Fruit fly (Drosophila melanogaster) whole organism, pupa: Measurements from ENCODE around the gene CG9372.

Experiments
- CG10348 ChIP-seq: fragments of 200-800 bp; sonication (Bioruptor generic); IDR thresholded peaks from 2 replicates; pipeline ENCODE4 v1.3.6; 2022; ENCODE audit warnings: missing biosample characterization, missing genetic modification characterization
- CG12605 ChIP-seq: fragments of 200-800 bp; sonication (Bioruptor generic); IDR thresholded peaks from 2 replicates; pipeline ENCODE4 v1.3.6; 2022; ENCODE audit warnings: missing biosample characterization, missing genetic modification characterization
- CG13204 ChIP-seq: fragments of 200-800 bp; sonication (Bioruptor generic); optimal IDR thresholded peaks from 2 replicates; lab custom pipeline; 2018; ENCODE audit warnings: missing biosample characterization, mild to moderate bottlenecking, missing genetic modification characterization, moderate library complexity
- CG14655 ChIP-seq: fragments of 200-800 bp; sonication (Bioruptor generic); optimal IDR thresholded peaks from 3 replicates; lab custom pipeline; 2017; ENCODE audit warnings: mild to moderate bottlenecking, missing biosample characterization, missing genetic modification reagents, missing genetic modification characterization
- CG15710 ChIP-seq: fragments of 200-800 bp; sonication (Bioruptor generic); optimal IDR thresholded peaks from 2 replicates; lab custom pipeline; 2018; ENCODE audit warnings: missing biosample characterization, mild to moderate bottlenecking, missing genetic modification characterization, moderate library complexity
- CG17806 ChIP-seq: fragments of 200-800 bp; sonication (Bioruptor generic); optimal IDR thresholded peaks from 2 replicates; lab custom pipeline; 2018; ENCODE audit warnings: missing biosample characterization, mild to moderate bottlenecking, missing genetic modification characterization, moderate library complexity
- CG32121 ChIP-seq: fragments of 200-800 bp; sonication (Bioruptor generic); IDR thresholded peaks from 2 replicates; pipeline ENCODE4 v1.3.6; 2022; ENCODE audit warnings: missing biosample characterization, missing genetic modification characterization
- CG34367 ChIP-seq: fragments of 200-800 bp; sonication (Bioruptor generic); optimal IDR thresholded peaks from 2 replicates; lab custom pipeline; 2018; ENCODE audit warnings: missing biosample characterization, mild to moderate bottlenecking, missing genetic modification characterization
- CG4496 ChIP-seq: fragments of 200-800 bp; sonication (Bioruptor generic); IDR thresholded peaks from 3 replicates; pipeline ENCODE4 v1.3.6; 2022; ENCODE audit warnings: missing biosample characterization, missing genetic modification characterization
- CG8159 ChIP-seq: fragments of 200-800 bp; sonication (Bioruptor generic); optimal IDR thresholded peaks from 3 replicates; lab custom pipeline; 2018; ENCODE audit warnings: missing biosample characterization, mild to moderate bottlenecking, missing genetic modification characterization, moderate library complexity
- CG8301 ChIP-seq: fragments of 200-800 bp; sonication (Bioruptor generic); optimal IDR thresholded peaks from 2 replicates; lab custom pipeline; 2018; ENCODE audit warnings: missing biosample characterization, mild to moderate bottlenecking, missing genetic modification characterization
- CG9948 ChIP-seq: fragments of 200-800 bp; sonication (Bioruptor generic); optimal IDR thresholded peaks from 2 replicates; lab custom pipeline; 2018; ENCODE audit warnings: missing biosample characterization, mild to moderate bottlenecking, missing genetic modification characterization, moderate library complexity
- D1 ChIP-seq: fragments of 200-800 bp; sonication (Bioruptor generic); optimal IDR thresholded peaks from 2 replicates; lab custom pipeline; 2018; ENCODE audit warnings: missing biosample characterization, mild to moderate bottlenecking, missing genetic modification characterization, moderate library complexity
- EcR ChIP-seq: fragments of 200-800 bp; sonication (Bioruptor generic); optimal IDR thresholded peaks from 3 replicates; lab custom pipeline; 2019; ENCODE audit warnings: missing biosample characterization, missing genetic modification characterization, mild to moderate bottlenecking, moderate library complexity, missing genetic modification reagents
- Ets98B ChIP-seq: fragments of 200-800 bp; sonication (Bioruptor generic); IDR thresholded peaks from 2 replicates; pipeline ENCODE4 v1.3.6; 2022; ENCODE audit warnings: missing biosample characterization, missing genetic modification characterization
- Pif1A ChIP-seq: fragments of 200-800 bp; sonication (Bioruptor generic); optimal IDR thresholded peaks from 3 replicates; lab custom pipeline; 2016; ENCODE audit warnings: missing biosample characterization, missing genetic modification characterization
- Pif1B ChIP-seq: fragments of 200-800 bp; sonication (Bioruptor generic); optimal IDR thresholded peaks from 3 replicates; lab custom pipeline; 2016; ENCODE audit warnings: missing biosample characterization, missing genetic modification characterization
- Snoo ChIP-seq: fragments of 200-800 bp; sonication (Bioruptor generic); optimal IDR thresholded peaks from 3 replicates; lab custom pipeline; 2017; ENCODE audit warnings: missing biosample characterization, mild to moderate bottlenecking, missing genetic modification characterization, inconsistent platforms
- fd96Ca ChIP-seq: fragments of 200-800 bp; sonication (Bioruptor generic); IDR thresholded peaks from 3 replicates; pipeline ENCODE4 v1.3.6; 2022; ENCODE audit warnings: missing biosample characterization, missing genetic modification characterization
- gl ChIP-seq: fragments of 200-800 bp; sonication (Bioruptor generic); optimal IDR thresholded peaks from 2 replicates; lab custom pipeline; 2018; ENCODE audit warnings: missing biosample characterization, mild to moderate bottlenecking, missing genetic modification characterization
- rn ChIP-seq: fragments of 200-800 bp; sonication (Bioruptor generic); IDR thresholded peaks from 2 replicates; pipeline ENCODE4 v1.3.6; 2022; ENCODE audit warnings: missing biosample characterization, missing genetic modification characterization

CG9372 gene

dm6 chr3L:19563014-19563413, 43.0 kb upstream of the CG9372 start:
- TF ChIP-seq CG8301 (no peak), CG12605 (GFP tag; lab: Robert Waterston, UW) (no peak), CG15710 (tag; lab: Kevin White, UChicago) (no peak)
- TF ChIP-seq, all 21 proteins: peak for 0

- TF ChIP-seq CG15710 (tag; lab: Kevin White, UChicago) (no peak), CG10348 (no peak), CG8301 (no peak), CG4496 (GFP tag; lab: Robert Waterston, UW) (no peak), EcR (GFP tag; lab: Kevin White, UChicago) (peak; percentile 14), CG13204 (GFP tag; lab: Kevin White, UChicago) (no peak)
These were observed 40.9 kb upstream of the CG9372 start for dm6 chr3L:19564905-19565700.

- TF ChIP-seq CG8301 (no peak), gl (tag; lab: Kevin White, UChicago) (no peak), CG34367 (tag; lab: Kevin White, UChicago) (no peak), Snoo (tag; lab: Kevin White, UChicago) (no peak), CG10348 (no peak), rn (GFP tag; lab: Robert Waterston, UW) (no peak), CG15710 (tag; lab: Kevin White, UChicago) (no peak), CG17806 (no peak), CG14655 (no peak), CG13204 (GFP tag; lab: Kevin White, UChicago) (no peak)
These were observed 39.9 kb upstream of the CG9372 start for dm6 chr3L:19566127-19566526.

- TF ChIP-seq CG12605 (GFP tag; lab: Robert Waterston, UW) = no peak
- TF ChIP-seq CG17806 = no peak
- TF ChIP-seq Pif1B (GFP tag; lab: Kevin White, UChicago) = no peak
- TF ChIP-seq rn (GFP tag; lab: Robert Waterston, UW) = no peak
- TF ChIP-seq Pif1A = no peak
- TF ChIP-seq D1 (tag; lab: Kevin White, UChicago) = no peak
- TF ChIP-seq CG13204 (GFP tag; lab: Kevin White, UChicago) = no peak
- TF ChIP-seq CG10348 = no peak
- TF ChIP-seq Snoo (tag; lab: Kevin White, UChicago) = no peak
- no peak for TF ChIP-seq Ets98B
- TF ChIP-seq fd96Ca = no peak
- TF ChIP-seq EcR (GFP tag; lab: Kevin White, UChicago) = no peak
- no peak for TF ChIP-seq CG14655
- TF ChIP-seq CG8301 = no peak
- TF ChIP-seq CG8159 = no peak
- TF ChIP-seq CG9948 (tag; lab: Kevin White, UChicago) = no peak
- TF ChIP-seq gl (tag; lab: Kevin White, UChicago) = no peak
- no peak for TF ChIP-seq CG15710 (tag; lab: Kevin White, UChicago)
- no peak for TF ChIP-seq CG4496 (GFP tag; lab: Robert Waterston, UW)
These were observed 37.0 kb upstream of the CG9372 start for dm6 chr3L:19568999-19569398.

- TF ChIP-seq CG15710 (tag; lab: Kevin White, UChicago) (no peak), CG13204 (GFP tag; lab: Kevin White, UChicago) (no peak), CG9948 (tag; lab: Kevin White, UChicago) (no peak), D1 (tag; lab: Kevin White, UChicago) (no peak), fd96Ca (no peak), CG32121 (GFP tag; lab: Robert Waterston, UW) (no peak), CG12605 (GFP tag; lab: Robert Waterston, UW) (no peak), CG4496 (GFP tag; lab: Robert Waterston, UW) (no peak), CG8159 (no peak), CG17806 (no peak), Pif1B (GFP tag; lab: Kevin White, UChicago) (no peak), Ets98B (no peak), CG34367 (tag; lab: Kevin White, UChicago) (no peak), CG8301 (no peak)
These were observed 36.6 kb upstream of the CG9372 start for dm6 chr3L:19569407-19569806.

dm6 chr3L:19574452-19574851, 31.6 kb upstream of the CG9372 start:
- TF ChIP-seq CG4496 (GFP tag; lab: Robert Waterston, UW) = no peak

- TF ChIP-seq EcR (GFP tag; lab: Kevin White, UChicago) = peak; percentile 20
- no peak for TF ChIP-seq CG17806
These were observed 30.4 kb upstream of the CG9372 start for dm6 chr3L:19575650-19576049.

dm6 chr3L:19579346-19579745, 26.7 kb upstream of the CG9372 start:
- no peak for TF ChIP-seq rn (GFP tag; lab: Robert Waterston, UW)
- TF ChIP-seq Snoo (tag; lab: Kevin White, UChicago) = no peak
- no peak for TF ChIP-seq CG10348
- TF ChIP-seq CG8159 = no peak
- TF ChIP-seq CG15710 (tag; lab: Kevin White, UChicago) = no peak
- TF ChIP-seq Pif1B (GFP tag; lab: Kevin White, UChicago) = no peak
- TF ChIP-seq EcR (GFP tag; lab: Kevin White, UChicago) = no peak
- TF ChIP-seq Ets98B = no peak
- TF ChIP-seq gl (tag; lab: Kevin White, UChicago) = no peak
- no peak for TF ChIP-seq CG13204 (GFP tag; lab: Kevin White, UChicago)
- no peak for TF ChIP-seq D1 (tag; lab: Kevin White, UChicago)
- TF ChIP-seq CG12605 (GFP tag; lab: Robert Waterston, UW) = no peak
- TF ChIP-seq CG9948 (tag; lab: Kevin White, UChicago) = no peak
- no peak for TF ChIP-seq Pif1A
- no peak for TF ChIP-seq CG8301
- TF ChIP-seq CG4496 (GFP tag; lab: Robert Waterston, UW) = no peak
- TF ChIP-seq CG14655 = no peak
